Worm (Caenorhabditis elegans) whole organism, dauer: Measurements from ENCODE around the gene C09E8.6.
"Not testable (repeated sequence)": the region's sequence is repeated elsewhere in the genome, so short reads cannot be mapped to it uniquely, and the experiment has no call there.

Experiments
- unc-62 ChIP-seq: sonication (generic microtip); optimal IDR thresholded peaks from 2 replicates; lab custom pipeline; 2017; ENCODE audit warnings: missing biosample characterization, missing genetic modification reagents, missing genetic modification characterization

C09E8.6 gene

DNA sequence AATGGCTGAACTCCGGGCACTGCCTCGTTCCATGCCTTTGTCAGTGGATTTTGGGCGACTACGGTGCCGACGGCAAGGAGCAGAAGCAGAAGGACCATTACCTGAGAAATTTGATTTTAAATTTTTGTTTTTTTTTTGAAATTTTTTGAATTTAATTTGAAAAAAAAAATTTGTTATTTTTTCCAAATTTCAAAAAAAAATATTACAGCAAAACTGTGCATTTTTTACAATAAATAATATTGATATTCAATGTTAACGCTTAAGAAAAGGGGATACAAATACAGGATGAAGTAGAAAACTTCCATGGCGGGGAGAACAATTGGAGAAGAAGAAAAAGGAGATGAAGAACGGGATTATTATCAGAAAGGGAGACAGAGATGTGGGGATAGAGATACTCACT, 15.7 kb downstream of the C09E8.6 start, which contains the start of gene mlt-8:
Gene mlt-8 (minus strand): TSS at position 101 of the 400 bp plus-strand sequence.
- TF ChIP-seq unc-62 = no peak

DNA sequence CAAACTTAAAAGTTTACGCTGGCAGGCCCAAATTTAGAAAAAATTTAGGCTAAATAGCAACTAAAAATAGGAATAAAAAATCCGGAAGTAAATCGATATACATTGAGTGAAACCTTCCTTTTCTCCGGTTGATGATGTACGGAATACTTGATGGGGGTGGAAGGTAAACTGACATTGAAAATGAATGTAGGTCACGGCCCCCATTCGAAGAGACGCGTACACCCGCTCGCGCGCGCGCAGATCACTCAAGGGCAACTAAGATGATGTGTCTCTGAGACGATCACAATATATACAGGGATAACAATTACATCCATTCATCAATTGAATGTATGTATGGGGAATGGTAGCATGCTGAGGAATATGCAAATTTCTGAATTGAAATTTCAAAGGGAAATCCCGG, 17.8 kb downstream of the C09E8.6 start:
- no peak for TF ChIP-seq unc-62

DNA sequence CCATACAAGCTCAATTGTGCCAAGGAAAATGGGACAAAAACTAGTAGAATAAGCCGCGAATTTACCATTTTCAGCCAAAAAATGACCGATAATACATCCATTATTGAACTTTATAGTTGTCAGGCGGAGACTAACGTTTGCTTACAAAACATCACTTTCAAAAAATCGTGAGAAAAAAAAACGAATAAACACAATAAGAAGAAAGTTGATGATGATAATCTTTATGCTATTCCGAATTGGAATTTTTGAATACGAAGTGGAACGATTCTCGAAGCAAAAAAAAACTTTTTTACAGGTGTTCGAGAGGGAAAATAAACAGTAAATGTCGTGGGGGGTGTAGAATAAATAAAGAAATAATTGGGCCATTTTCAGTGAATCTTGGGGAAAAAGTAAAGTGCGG, 21.3 kb downstream of the C09E8.6 start, which contains the start of gene W08F4.7:
Gene W08F4.7 (minus strand): TSS at position 101 of the 400 bp plus-strand sequence.
- no peak for TF ChIP-seq unc-62

- no peak for TF ChIP-seq unc-62
Observed at ce11 chrII:578803-579202, 22.5 kb downstream of the C09E8.6 start.

DNA sequence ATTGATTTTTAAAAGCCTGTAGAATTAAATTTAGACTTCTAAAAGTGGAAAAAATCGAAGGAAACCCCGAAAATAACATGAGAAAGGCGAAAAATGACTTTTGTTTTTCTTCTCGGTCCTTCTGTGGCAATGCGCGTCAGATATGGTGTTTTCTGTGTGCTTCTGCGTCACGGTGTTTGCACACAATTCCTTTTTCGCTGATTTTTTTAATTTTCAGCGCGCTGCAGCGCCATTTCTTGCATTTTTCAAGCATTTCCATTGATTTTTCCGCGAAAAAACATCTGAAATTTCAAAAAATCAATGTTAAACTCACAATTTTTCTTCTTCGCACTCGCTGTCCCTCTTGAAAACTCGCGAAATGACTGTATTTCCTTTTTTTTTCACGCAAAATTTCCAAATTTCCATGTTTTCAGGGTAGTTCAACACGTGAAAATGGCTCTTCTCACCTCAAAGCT, 23.9 kb downstream of the C09E8.6 start, which contains the start of the genes cdc-37 and W08F4.3:
Gene cdc-37 (minus strand): TSS at position 405 of the 455 bp plus-strand sequence.
Gene W08F4.3 (plus strand): TSS at position 414 of the 455 bp plus-strand sequence.
- no peak for TF ChIP-seq unc-62

ce11 chrII:581983-582382, 25.7 kb downstream of the C09E8.6 start:
- no peak for TF ChIP-seq unc-62

ce11 chrII:582649-583048, 26.4 kb downstream of the C09E8.6 start, which contains the start of gene fbxb-14:
TSS of gene fbxb-14 (minus strand) at chrII:582749.
- TF ChIP-seq unc-62 = no peak

DNA sequence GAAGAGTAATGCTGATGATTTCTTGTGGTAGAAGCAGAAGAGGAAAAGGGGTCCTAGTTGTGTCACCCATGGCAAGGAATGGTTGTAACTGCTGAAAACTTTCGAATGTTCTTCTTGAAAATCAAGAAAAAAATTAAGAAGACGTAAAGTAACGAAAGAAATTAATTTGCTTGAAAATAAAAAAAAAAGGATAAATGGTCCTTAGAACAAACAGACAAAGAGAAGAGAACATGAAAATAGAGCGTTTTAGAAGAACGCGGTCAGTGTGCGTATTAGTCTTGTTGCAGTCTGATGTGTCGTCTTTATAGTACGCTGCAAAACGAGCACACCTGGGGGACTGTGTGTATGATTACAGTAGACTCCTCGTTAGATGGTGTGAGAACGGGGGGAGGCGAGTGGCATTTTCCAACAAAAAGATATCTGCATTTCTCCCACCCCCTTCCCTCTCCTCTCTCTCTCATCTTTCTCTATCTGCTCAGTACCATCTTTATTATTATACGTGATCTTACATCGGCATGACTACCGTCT, 28.1 kb downstream of the C09E8.6 start, which contains the start of the genes W08F4.12 and W08F4.13:
Gene W08F4.12 (minus strand): TSS at position 101 of the 528 bp plus-strand sequence.
Gene W08F4.13 (plus strand): TSS at position 478 of the 528 bp plus-strand sequence.
- no peak for TF ChIP-seq unc-62

- no peak for TF ChIP-seq unc-62
Observed at ce11 chrII:587533-587932, 31.2 kb downstream of the C09E8.6 start, which contains the start of gene fbxb-34. TSS of gene fbxb-34 (plus strand) at chrII:587833.

DNA sequence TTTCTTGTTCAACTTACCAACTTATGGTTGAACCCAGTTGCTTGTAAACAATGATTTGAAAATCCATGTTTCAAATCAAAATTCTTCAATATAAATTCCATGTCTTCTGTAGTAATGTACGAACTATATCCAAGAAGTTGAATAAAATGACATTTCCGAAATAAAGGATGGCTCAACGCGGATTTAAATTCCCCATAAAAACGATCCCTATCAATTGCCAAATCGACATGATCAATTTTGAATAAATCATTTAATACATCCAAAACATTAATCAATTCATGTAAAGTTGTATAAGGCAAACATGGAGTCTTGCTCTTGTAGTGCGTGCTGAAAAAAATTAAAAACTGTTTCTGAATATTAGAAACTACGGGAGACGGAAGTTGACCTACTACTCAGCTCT, 34.8 kb downstream of the C09E8.6 start, which contains the start of gene W08F4.10:
Gene W08F4.10 (minus strand): TSS at position 101 of the 400 bp plus-strand sequence.
- no peak for TF ChIP-seq unc-62

ce11 chrII:593221-593620, 36.9 kb downstream of the C09E8.6 start, which contains the start of gene W08F4.1:
TSS of gene W08F4.1 (plus strand) at chrII:593521.
- TF ChIP-seq unc-62 = not testable (repeated sequence)

DNA sequence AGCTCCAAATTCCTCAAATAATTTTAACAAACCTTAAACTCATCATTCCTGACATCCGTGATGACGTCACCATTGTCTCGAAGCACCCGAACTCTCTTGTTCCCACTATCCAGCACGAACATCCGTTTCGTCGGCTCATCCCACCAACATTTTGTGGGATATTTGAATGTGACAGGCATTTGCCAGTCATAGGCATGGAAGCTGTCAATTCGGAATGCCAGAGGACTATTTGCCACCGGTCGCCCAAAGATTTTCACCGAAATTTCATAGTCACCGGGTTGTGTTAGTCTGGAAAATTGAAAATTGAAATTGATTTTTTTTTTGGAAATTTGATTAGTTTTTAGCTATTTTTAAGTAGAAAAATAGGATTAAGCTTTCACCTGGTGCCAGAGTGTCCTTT, 40.4 kb downstream of the C09E8.6 start:
- TF ChIP-seq unc-62 = no peak

DNA sequence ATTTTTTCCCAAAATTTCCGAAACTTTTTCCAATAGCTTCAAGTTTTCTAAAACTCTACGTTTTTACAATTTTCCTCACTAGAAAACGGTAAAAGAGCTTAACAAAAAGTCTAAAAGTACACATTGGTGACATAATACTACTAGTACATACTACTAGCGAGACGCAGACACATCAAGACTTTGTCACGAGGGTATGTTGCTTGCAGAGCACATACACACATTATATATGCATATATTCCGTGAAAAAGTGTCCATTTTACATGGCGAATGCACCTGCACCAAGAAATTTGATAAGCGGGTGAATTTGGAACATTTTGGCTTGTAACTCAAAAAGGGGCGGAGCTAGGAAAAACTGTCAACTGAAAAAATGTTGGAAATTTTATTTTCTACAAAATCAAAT, 45.0 kb downstream of the C09E8.6 start:
- no peak for TF ChIP-seq unc-62

DNA sequence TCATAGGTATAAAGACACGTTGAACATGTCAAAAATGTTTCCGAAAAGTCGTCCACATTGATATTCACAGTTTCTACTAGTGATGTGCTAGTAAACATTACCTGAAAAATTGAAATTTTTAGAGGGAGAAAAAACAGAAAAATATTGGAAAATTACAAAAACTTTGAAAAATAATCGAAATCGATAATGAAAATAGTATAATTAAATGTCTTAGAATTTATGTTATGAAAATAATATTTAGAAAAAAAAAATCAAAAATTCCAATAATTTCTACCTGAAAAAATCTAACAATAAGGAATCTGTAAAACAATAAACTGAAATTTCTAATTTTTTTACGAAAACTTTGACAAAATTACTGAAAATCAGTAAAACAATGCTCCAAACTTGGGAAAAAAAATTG, 45.7 kb downstream of the C09E8.6 start, which contains the start of gene nhl-3:
Gene nhl-3 (minus strand): TSS at position 101 of the 400 bp plus-strand sequence.
- no peak for TF ChIP-seq unc-62

- no peak for TF ChIP-seq unc-62
Observed at ce11 chrII:602969-603368, 46.7 kb downstream of the C09E8.6 start.

DNA sequence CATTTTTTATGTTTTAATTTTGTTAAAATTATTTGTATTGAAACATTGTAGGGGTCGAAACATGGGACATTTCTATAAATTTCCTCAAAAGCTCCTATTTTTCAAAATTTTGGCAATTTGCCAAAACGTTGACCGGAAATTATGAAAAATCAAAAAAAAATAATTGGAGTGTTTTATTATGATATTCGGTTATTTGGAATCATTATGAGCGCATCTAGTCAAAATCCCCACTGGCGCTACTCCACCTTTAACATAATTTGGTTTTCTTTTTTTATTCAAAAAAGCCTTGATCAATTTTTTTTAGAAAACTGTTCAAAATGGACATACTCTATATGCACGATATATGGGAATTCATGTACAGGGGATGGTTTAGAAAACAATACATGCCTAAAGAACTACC, 49.0 kb downstream of the C09E8.6 start, which contains the start of gene W04H10.2:
Gene W04H10.2 (plus strand): TSS at position 301 of the 400 bp plus-strand sequence.
- TF ChIP-seq unc-62 = no peak

ce11 chrII:606033-606432, 49.7 kb downstream of the C09E8.6 start, which contains the start of gene W04H10.5:
TSS of gene W04H10.5 (plus strand) at chrII:606333.
- no peak for TF ChIP-seq unc-62
